Fruit fly (Drosophila melanogaster) whole organism, embryonic: ENCODE data around the gene Ptp10D.
A peak's percentile ranks its signal among the peaks of the same experiment; 100 is the strongest.

ENCODE experiments used
- B-H1 ChIP-seq: fragments of 200-800 bp; sonication (Bioruptor generic); IDR thresholded peaks from 3 replicates; pipeline ENCODE4 v1.3.6; 2022; ENCODE audit warnings: missing biosample characterization, missing genetic modification characterization
- B-H2 ChIP-seq: fragments of 200-800 bp; sonication (Bioruptor generic); optimal IDR thresholded peaks from 2 replicates; lab custom pipeline; 2018; ENCODE audit warnings: missing biosample characterization, mild to moderate bottlenecking, missing genetic modification characterization
- CG11093 ChIP-seq: fragments of 200-800 bp; sonication (Bioruptor generic); IDR thresholded peaks from 3 replicates; pipeline ENCODE4 v1.3.6; 2022; ENCODE audit warnings: missing biosample characterization, missing genetic modification characterization
- CG11247 ChIP-seq: fragments of 200-800 bp; sonication (Bioruptor generic); IDR thresholded peaks from 2 replicates; pipeline ENCODE4 v1.3.6; 2022; ENCODE audit warnings: missing biosample characterization, missing genetic modification characterization
- CG13296 ChIP-seq: fragments of 200-800 bp; sonication (Bioruptor generic); optimal IDR thresholded peaks from 3 replicates; lab custom pipeline; 2018; ENCODE audit warnings: missing biosample characterization, mild to moderate bottlenecking, missing genetic modification characterization
- CG15011 ChIP-seq: fragments of 200-800 bp; sonication (Bioruptor generic); optimal IDR thresholded peaks from 3 replicates; lab custom pipeline; 2018; ENCODE audit warnings: missing biosample characterization, mild to moderate bottlenecking, missing genetic modification characterization
- CG15601 ChIP-seq: fragments of 200-800 bp; sonication (Bioruptor generic); optimal IDR thresholded peaks from 3 replicates; lab custom pipeline; 2019; ENCODE audit warnings: missing biosample characterization, mild to moderate bottlenecking, missing genetic modification characterization, moderate library complexity
- CG15696 ChIP-seq: fragments of 200-800 bp; sonication (Bioruptor generic); optimal IDR thresholded peaks from 2 replicates; lab custom pipeline; 2019; ENCODE audit warnings: missing biosample characterization, mild to moderate bottlenecking, missing genetic modification characterization, moderate library complexity
- CG17385 ChIP-seq: fragments of 200-800 bp; sonication (Bioruptor generic); optimal IDR thresholded peaks from 3 replicates; lab custom pipeline; 2018; ENCODE audit warnings: missing biosample characterization, mild to moderate bottlenecking, missing genetic modification characterization
- CG18476 ChIP-seq: fragments of 200-800 bp; sonication (Bioruptor generic); optimal IDR thresholded peaks from 2 replicates; lab custom pipeline; 2016; ENCODE audit warnings: missing biosample characterization, mild to moderate bottlenecking, missing genetic modification characterization
- CG2120 ChIP-seq: fragments of 200-800 bp; sonication (Bioruptor generic); optimal IDR thresholded peaks from 3 replicates; lab custom pipeline; 2016; ENCODE audit warnings: missing biosample characterization, missing genetic modification characterization
- CG32767 ChIP-seq: fragments of 200-800 bp; sonication (Bioruptor generic); IDR thresholded peaks from 2 replicates; pipeline ENCODE4 v1.3.6; 2022; ENCODE audit warnings: missing biosample characterization, missing genetic modification characterization
- CG6791 ChIP-seq: fragments of 200-800 bp; sonication (Bioruptor generic); IDR thresholded peaks from 3 replicates; pipeline ENCODE4 v1.3.6; 2022; ENCODE audit warnings: missing biosample characterization, missing genetic modification characterization; ENCODE audit not compliant: partially characterized antibody
- Drgx ChIP-seq: fragments of 200-800 bp; sonication (Bioruptor generic); IDR thresholded peaks from 2 replicates; pipeline ENCODE4 v1.3.6; 2022; ENCODE audit warnings: missing biosample characterization, missing genetic modification characterization
- Ets97D ChIP-seq: fragments of 200-800 bp; sonication (Bioruptor generic); optimal IDR thresholded peaks from 3 replicates; lab custom pipeline; 2016; ENCODE audit warnings: missing biosample characterization, missing genetic modification characterization
- Fer2 ChIP-seq: fragments of 200-800 bp; sonication (Bioruptor generic); optimal IDR thresholded peaks from 2 replicates; lab custom pipeline; 2018; ENCODE audit warnings: missing biosample characterization, mild to moderate bottlenecking, missing genetic modification characterization, moderate library complexity
- H2.0 ChIP-seq: fragments of 200-800 bp; sonication (Bioruptor generic); IDR thresholded peaks from 2 replicates; pipeline ENCODE4 v1.3.6; 2022; ENCODE audit warnings: missing biosample characterization, missing genetic modification characterization
- Hmr ChIP-seq: fragments of 200-800 bp; sonication (Bioruptor generic); optimal IDR thresholded peaks from 3 replicates; lab custom pipeline; 2017; ENCODE audit warnings: mild to moderate bottlenecking, missing biosample characterization, missing genetic modification reagents, missing genetic modification characterization
- Hmx ChIP-seq: fragments of 200-800 bp; sonication (Bioruptor generic); optimal IDR thresholded peaks from 2 replicates; lab custom pipeline; 2016; ENCODE audit warnings: missing biosample characterization, missing genetic modification characterization
- Hsf ChIP-seq: fragments of 200-800 bp; sonication (Bioruptor generic); optimal IDR thresholded peaks from 3 replicates; lab custom pipeline; 2016; ENCODE audit warnings: missing biosample characterization, missing genetic modification characterization
- NFAT ChIP-seq: fragments of 200-800 bp; sonication (Bioruptor generic); IDR thresholded peaks from 2 replicates; pipeline ENCODE4 v1.3.6; 2022; ENCODE audit warnings: missing biosample characterization, missing genetic modification characterization
- Nf-YC ChIP-seq: fragments of 200-800 bp; optimal IDR thresholded peaks from 3 replicates; lab custom pipeline; 2019; ENCODE audit warnings: missing biosample characterization, mild to moderate bottlenecking, missing genetic modification characterization, moderate library complexity
- Ptx1 ChIP-seq: fragments of 200-800 bp; sonication (Bioruptor generic); IDR thresholded peaks from 2 replicates; pipeline ENCODE4 v1.3.6; 2022; ENCODE audit warnings: missing biosample characterization, missing genetic modification characterization
- Sry-β ChIP-seq: fragments of 200-800 bp; sonication (Bioruptor generic); optimal IDR thresholded peaks from 2 replicates; lab custom pipeline; 2018; ENCODE audit warnings: missing biosample characterization, mild to moderate bottlenecking, missing genetic modification characterization, moderate library complexity
- Ssrp ChIP-seq: fragments of 200-800 bp; sonication (Bioruptor generic); optimal IDR thresholded peaks from 2 replicates; lab custom pipeline; 2018; ENCODE audit warnings: missing biosample characterization, mild to moderate bottlenecking, missing genetic modification characterization, moderate library complexity
- TFAM ChIP-seq: fragments of 200-800 bp; sonication (Bioruptor generic); optimal IDR thresholded peaks from 2 replicates; lab custom pipeline; 2017; ENCODE audit warnings: missing biosample characterization, missing genetic modification characterization, inconsistent platforms
- Trl ChIP-seq, 3 experiments: fragments of >200 bp in 2 of 3; fragments of 200-800 bp in 1 of 3; sonication (Bioruptor generic) in 1 of 3; optimal IDR thresholded peaks; 2 replicates in 1 of 3; 3 replicates in 2 of 3; lab custom pipeline; 2016 to 2017; ENCODE audit warnings: missing biosample characterization in 1 of 3, missing genetic modification characterization in 1 of 3
- br ChIP-seq: fragments of >200 bp; optimal IDR thresholded peaks from 2 replicates; lab custom pipeline; 2017
- cad ChIP-seq: fragments of >200 bp; optimal IDR thresholded peaks from 2 replicates; lab custom pipeline; 2017; ENCODE audit warnings: missing biosample characterization, missing genetic modification characterization
- chm ChIP-seq: fragments of 200-800 bp; sonication (Bioruptor generic); IDR thresholded peaks from 2 replicates; pipeline ENCODE4 v1.3.6; 2022; ENCODE audit warnings: missing biosample characterization, missing genetic modification characterization
- ci ChIP-seq: fragments of 200-800 bp; sonication (Bioruptor generic); IDR thresholded peaks from 3 replicates; pipeline ENCODE4 v1.3.6; 2022; ENCODE audit warnings: missing biosample characterization, missing genetic modification characterization
- crol ChIP-seq: fragments of 200-800 bp; sonication (Bioruptor generic); IDR thresholded peaks from 2 replicates; pipeline ENCODE4 v1.3.6; 2022; ENCODE audit warnings: missing biosample characterization, missing genetic modification characterization
- cwo ChIP-seq: fragments of 200-800 bp; sonication (Bioruptor generic); optimal IDR thresholded peaks from 3 replicates; lab custom pipeline; 2017; ENCODE audit warnings: missing biosample characterization, missing genetic modification characterization, mild to moderate bottlenecking, moderate library complexity, missing genetic modification reagents
- danr ChIP-seq: fragments of 200-800 bp; sonication (Bioruptor generic); IDR thresholded peaks from 2 replicates; pipeline ENCODE4 v1.3.6; 2022; ENCODE audit warnings: missing biosample characterization, missing genetic modification characterization
- dmrt99B ChIP-seq: fragments of 200-800 bp; sonication (Bioruptor generic); optimal IDR thresholded peaks from 2 replicates; lab custom pipeline; 2018; ENCODE audit warnings: missing biosample characterization, mild to moderate bottlenecking, missing genetic modification characterization, moderate library complexity
- klu ChIP-seq: fragments of 200-800 bp; sonication (Bioruptor generic); IDR thresholded peaks from 2 replicates; pipeline ENCODE4 v1.3.6; 2022; ENCODE audit warnings: missing biosample characterization, missing genetic modification characterization
- kni ChIP-seq: fragments of 200-800 bp; sonication (Bioruptor generic); optimal IDR thresholded peaks from 3 replicates; lab custom pipeline; 2017; ENCODE audit warnings: mild to moderate bottlenecking, missing biosample characterization, missing genetic modification reagents, missing genetic modification characterization
- lilli ChIP-seq: fragments of 200-800 bp; sonication (Bioruptor generic); optimal IDR thresholded peaks from 3 replicates; lab custom pipeline; 2016; ENCODE audit warnings: missing biosample characterization, missing genetic modification characterization
- nom ChIP-seq: fragments of 200-800 bp; sonication (Bioruptor generic); optimal IDR thresholded peaks from 2 replicates; lab custom pipeline; 2017; ENCODE audit warnings: missing biosample characterization, missing genetic modification characterization, mild to moderate bottlenecking, moderate library complexity, missing genetic modification reagents
- p53 ChIP-seq: fragments of 200-800 bp; sonication (Bioruptor generic); optimal IDR thresholded peaks from 2 replicates; lab custom pipeline; 2016; ENCODE audit warnings: missing biosample characterization, missing genetic modification characterization
- pfk ChIP-seq: fragments of 200-800 bp; sonication (Bioruptor generic); optimal IDR thresholded peaks from 2 replicates; lab custom pipeline; 2018; ENCODE audit warnings: missing biosample characterization, mild to moderate bottlenecking, missing genetic modification characterization, moderate library complexity
- pho ChIP-seq: fragments of 200-800 bp; sonication (Bioruptor generic); optimal IDR thresholded peaks from 2 replicates; lab custom pipeline; 2016; ENCODE audit warnings: missing biosample characterization, missing genetic modification characterization
- repo ChIP-seq: fragments of 200-800 bp; sonication (Bioruptor generic); optimal IDR thresholded peaks from 2 replicates; lab custom pipeline; 2016; ENCODE audit warnings: missing biosample characterization, missing genetic modification characterization
- sc ChIP-seq, 3 experiments: fragments of >200 bp in 2 of 3; fragments of 200-800 bp in 1 of 3; sonication (Bioruptor generic) in 1 of 3; optimal IDR thresholded peaks; 2 replicates in 2 of 3; 3 replicates in 1 of 3; lab custom pipeline; 2017; ENCODE audit warnings: mild to moderate bottlenecking in 1 of 3, missing biosample characterization in 1 of 3, missing genetic modification characterization in 1 of 3, missing genetic modification reagents in 1 of 3
- sd ChIP-seq: fragments of 200-800 bp; sonication (Bioruptor generic); optimal IDR thresholded peaks from 3 replicates; lab custom pipeline; 2018; ENCODE audit warnings: missing biosample characterization, mild to moderate bottlenecking, missing genetic modification characterization, moderate library complexity
- sim ChIP-seq: fragments of 200-800 bp; sonication (Bioruptor generic); IDR thresholded peaks from 2 replicates; pipeline ENCODE4 v1.3.6; 2022; ENCODE audit warnings: missing biosample characterization, missing genetic modification characterization
- sug ChIP-seq: fragments of 200-800 bp; optimal IDR thresholded peaks from 2 replicates; lab custom pipeline; 2019; ENCODE audit warnings: missing biosample characterization, mild to moderate bottlenecking, missing genetic modification characterization, moderate library complexity
- tio ChIP-seq: fragments of 200-800 bp; sonication (Bioruptor generic); optimal IDR thresholded peaks from 2 replicates; lab custom pipeline; 2017; ENCODE audit warnings: missing biosample characterization, missing genetic modification characterization, inconsistent platforms
- trh ChIP-seq: fragments of 200-800 bp; sonication (Bioruptor generic); optimal IDR thresholded peaks from 2 replicates; lab custom pipeline; 2016; ENCODE audit warnings: missing biosample characterization, missing genetic modification characterization
- vnd ChIP-seq: fragments of 200-800 bp; sonication (Bioruptor generic); IDR thresholded peaks from 3 replicates; pipeline ENCODE4 v1.3.6; 2022; ENCODE audit warnings: missing biosample characterization, missing genetic modification characterization; ENCODE audit not compliant: partially characterized antibody
- zen2 ChIP-seq: fragments of 200-800 bp; sonication (Bioruptor generic); IDR thresholded peaks from 3 replicates; pipeline ENCODE4 v1.3.6; 2022; ENCODE audit warnings: missing biosample characterization, missing genetic modification characterization; ENCODE audit not compliant: partially characterized antibody

Ptp10D gene

DNA sequence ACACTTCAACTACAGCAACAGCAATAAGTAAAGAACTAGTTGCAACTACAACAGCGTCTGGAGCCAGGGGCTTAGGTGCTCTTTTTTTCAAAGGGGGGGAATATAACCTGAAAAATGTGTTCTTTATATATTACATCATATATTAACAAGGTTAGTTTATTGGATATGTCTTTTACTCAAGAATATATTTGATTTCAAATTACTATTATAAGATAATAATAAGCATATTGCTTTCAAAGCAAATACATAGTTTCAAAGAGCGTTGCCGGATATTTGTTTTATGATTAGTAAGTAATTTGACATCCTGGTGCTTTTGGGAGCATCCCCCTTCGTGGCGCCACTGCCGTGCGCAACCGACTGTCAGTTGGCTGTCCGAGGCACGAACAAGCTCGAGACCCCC lies 37.3 kb downstream of the Ptp10D start (continued):
- TF ChIP-seq pfk (GFP tag; lab: Kevin White, UChicago) (no peak), Fer2 (tag; lab: Kevin White, UChicago) (peak; percentile 3), zen2 (GFP tag; lab: Robert Waterston, UW) (no peak), sug (tag; lab: Kevin White, UChicago) (no peak), CG6791 (GFP tag; lab: Robert Waterston, UW) (no peak), CG15601 (tag; lab: Kevin White, UChicago) (peak; percentile 60), B-H1 (peak; percentile 36; the same call in 1 of the 3 replicates), CG2120 (GFP tag; lab: Kevin White, UChicago) (no peak), CG15011 (GFP tag; lab: Kevin White, UChicago) (no peak), sd (tag; lab: Kevin White, UChicago) (no peak), cwo (GFP tag; lab: Kevin White, UChicago) (peak; percentile 3), repo (GFP tag; lab: Kevin White, UChicago) (no peak), Sry-β (GFP tag; lab: Kevin White, UChicago) (no peak), Ssrp (tag; lab: Kevin White, UChicago) (peak; percentile 58), CG18476 (no peak), sim (GFP tag; lab: Robert Waterston, UW) (no peak), cad (GFP tag; lab: Kevin White, UChicago) (no peak), CG17385 (peak; percentile 39), pho (GFP tag; lab: Kevin White, UChicago) (no peak), H2.0 (GFP tag; lab: Robert Waterston, UW) (no peak), Drgx (GFP tag; lab: Robert Waterston, UW) (peak; percentile 91), chm (GFP tag; lab: Robert Waterston, UW) (no peak), Hmr (GFP tag; lab: Kevin White, UChicago) (no peak), Nf-YC (peak; percentile 12), br (lab: Kevin White, UChicago) (no peak), p53 (GFP tag; lab: Kevin White, UChicago) (no peak), klu (GFP tag; lab: Robert Waterston, UW) (no peak), tio (GFP tag; lab: Kevin White, UChicago) (no peak), trh (GFP tag; lab: Kevin White, UChicago) (no peak), B-H2 (GFP tag; lab: Kevin White, UChicago) (no peak), danr (no peak), kni (GFP tag; lab: Kevin White, UChicago) (peak; percentile 19), crol (GFP tag; lab: Robert Waterston, UW) (no peak), sc (optimal IDR thresholded peaks at IDR 0.05; lab: Kevin White, UChicago) (no peak), sc (GFP tag; optimal IDR thresholded peaks at IDR 0.05; lab: Kevin White, UChicago) (peak; percentile 20), ci (GFP tag; lab: Robert Waterston, UW) (no peak), Ptx1 (GFP tag; lab: Robert Waterston, UW) (peak; percentile 79), Trl (optimal IDR thresholded peaks at IDR 0.05; lab: Kevin White, UChicago) (no peak), Trl (GFP tag; optimal IDR thresholded peaks at IDR 0.05; lab: Kevin White, UChicago) (no peak), TFAM (no peak), CG11247 (GFP tag; lab: Robert Waterston, UW) (no peak), CG15696 (tag; lab: Kevin White, UChicago) (no peak), CG13296 (GFP tag; lab: Kevin White, UChicago) (peak; percentile 35), Ets97D (GFP tag; lab: Kevin White, UChicago) (no peak), NFAT (GFP tag; lab: Robert Waterston, UW) (no peak), lilli (GFP tag; lab: Kevin White, UChicago) (no peak), CG11093 (GFP tag; lab: Robert Waterston, UW) (no peak), Hsf (GFP tag; lab: Kevin White, UChicago) (peak; percentile 11), Hmx (GFP tag; lab: Kevin White, UChicago) (no peak), vnd (GFP tag; lab: Robert Waterston, UW) (no peak), nom (peak; percentile 86), CG32767 (GFP tag; lab: Robert Waterston, UW) (peak; percentile 35; the same call in 1 of the 2 replicates), dmrt99B (tag; lab: Kevin White, UChicago) (peak; percentile 80)
